Fruit fly (Drosophila melanogaster): ENCODE measurements around the gene NPF.

The NPF gene

DNA sequence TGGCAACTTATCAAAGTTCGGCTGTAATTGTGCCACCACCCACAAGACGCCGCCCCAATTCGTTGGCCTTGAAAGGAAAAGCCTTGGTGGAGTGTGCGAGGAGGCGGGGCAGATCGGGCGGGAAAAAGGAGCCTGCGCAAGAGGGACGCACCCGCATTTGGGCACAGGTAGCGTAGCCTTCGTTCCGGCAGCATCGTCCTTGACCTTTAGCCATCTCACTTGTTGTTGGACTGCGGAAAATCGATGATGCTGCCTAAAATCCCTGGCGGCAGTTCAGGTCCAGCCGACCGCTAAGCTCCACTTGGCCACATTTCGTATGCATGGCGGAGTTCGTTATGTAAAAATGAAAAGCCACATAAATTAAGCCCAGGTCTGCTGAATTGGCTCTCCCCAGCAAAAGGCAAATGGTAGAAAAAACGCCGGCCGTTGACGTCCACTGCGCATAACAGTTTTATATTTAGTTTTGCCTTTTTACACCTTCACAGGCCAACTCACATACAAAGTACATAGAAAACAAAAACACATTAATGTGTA, 17.9 kb downstream of the NPF start:
- TF ChIP-seq rn (GFP tag; IDR thresholded peaks at IDR 0.05) (no peak), Ets98B (GFP tag; IDR thresholded peaks at IDR 0.05) (no peak), CG17806 (tag; optimal IDR thresholded peaks at IDR 0.05) (no peak), CG32121 (GFP tag; IDR thresholded peaks at IDR 0.05) (no peak), CG10348 (GFP tag; IDR thresholded peaks at IDR 0.05) (no peak), fd96Ca (GFP tag; IDR thresholded peaks at IDR 0.05) (no peak), CG9948 (tag; optimal IDR thresholded peaks at IDR 0.05) (no peak), Pif1A (GFP tag; optimal IDR thresholded peaks at IDR 0.05) (no peak), D1 (tag; optimal IDR thresholded peaks at IDR 0.05) (no peak), CG12605 (GFP tag; IDR thresholded peaks at IDR 0.05) (no peak), CG4496 (GFP tag; IDR thresholded peaks at IDR 0.05) (no peak), CG8159 (tag; optimal IDR thresholded peaks at IDR 0.05) (no peak), CG15710 (tag; optimal IDR thresholded peaks at IDR 0.05) (no peak), CG14655 (GFP tag; optimal IDR thresholded peaks at IDR 0.05) (no peak), Pif1B (GFP tag; optimal IDR thresholded peaks at IDR 0.05) (no peak), CG8301 (tag; optimal IDR thresholded peaks at IDR 0.05) (no peak), CG13204 (GFP tag; optimal IDR thresholded peaks at IDR 0.05) (no peak), Snoo (tag; optimal IDR thresholded peaks at IDR 0.05) (no peak), EcR (GFP tag; optimal IDR thresholded peaks at IDR 0.05) (no peak), gl (tag; optimal IDR thresholded peaks at IDR 0.05) (no peak)

DNA sequence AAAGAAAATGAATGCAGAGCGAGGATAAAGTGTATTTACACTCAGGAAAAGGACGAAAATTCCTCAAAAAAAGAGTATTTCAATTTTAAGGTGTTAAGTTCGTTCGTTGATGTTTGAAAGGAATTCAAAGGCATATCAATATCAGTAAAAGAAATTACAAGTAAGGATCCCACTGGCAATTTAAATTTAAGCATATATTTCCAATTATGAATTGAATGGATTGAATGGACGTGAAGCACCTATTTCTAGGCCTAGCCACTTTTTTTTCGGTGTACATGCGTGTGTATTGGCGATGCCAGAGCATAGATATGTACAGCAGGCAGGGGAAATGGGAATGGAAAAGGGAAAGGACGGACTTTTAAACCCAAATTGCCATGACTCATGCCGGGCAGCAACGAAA, 21.5 kb downstream of the NPF start:
- TF ChIP-seq CG8301 (tag; optimal IDR thresholded peaks at IDR 0.05) = no peak
- TF ChIP-seq Snoo (tag; optimal IDR thresholded peaks at IDR 0.05) = no peak
- no peak for TF ChIP-seq Pif1A (GFP tag; optimal IDR thresholded peaks at IDR 0.05)
- TF ChIP-seq CG8159 (tag; optimal IDR thresholded peaks at IDR 0.05) = no peak
- TF ChIP-seq gl (tag; optimal IDR thresholded peaks at IDR 0.05) = no peak
- no peak for TF ChIP-seq CG14655 (GFP tag; optimal IDR thresholded peaks at IDR 0.05)
- no peak for TF ChIP-seq rn (GFP tag; IDR thresholded peaks at IDR 0.05)
- TF ChIP-seq CG13204 (GFP tag; optimal IDR thresholded peaks at IDR 0.05) = no peak

DNA sequence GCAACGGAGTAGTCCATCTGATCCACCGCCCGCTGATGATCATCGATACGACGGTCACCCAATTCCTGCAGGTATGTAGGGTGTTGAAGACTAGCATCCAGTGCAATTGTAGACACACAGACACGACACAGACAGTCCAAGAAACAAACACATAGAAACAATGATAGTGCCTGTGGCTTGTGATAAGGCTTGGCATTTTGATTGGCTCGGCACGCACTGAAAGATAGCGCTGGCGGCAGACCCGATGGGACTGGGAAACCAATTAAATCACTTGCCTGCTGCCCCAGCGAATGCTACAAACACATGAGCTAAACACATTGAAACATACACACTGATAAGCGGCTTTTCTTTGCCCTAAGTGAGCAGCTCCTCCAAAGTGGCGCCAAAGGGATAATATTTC, 23.7 kb downstream of the NPF start:
- TF ChIP-seq Pif1A (GFP tag; optimal IDR thresholded peaks at IDR 0.05) (no peak), CG12605 (GFP tag; IDR thresholded peaks at IDR 0.05) (no peak), Snoo (tag; optimal IDR thresholded peaks at IDR 0.05) (no peak)

DNA sequence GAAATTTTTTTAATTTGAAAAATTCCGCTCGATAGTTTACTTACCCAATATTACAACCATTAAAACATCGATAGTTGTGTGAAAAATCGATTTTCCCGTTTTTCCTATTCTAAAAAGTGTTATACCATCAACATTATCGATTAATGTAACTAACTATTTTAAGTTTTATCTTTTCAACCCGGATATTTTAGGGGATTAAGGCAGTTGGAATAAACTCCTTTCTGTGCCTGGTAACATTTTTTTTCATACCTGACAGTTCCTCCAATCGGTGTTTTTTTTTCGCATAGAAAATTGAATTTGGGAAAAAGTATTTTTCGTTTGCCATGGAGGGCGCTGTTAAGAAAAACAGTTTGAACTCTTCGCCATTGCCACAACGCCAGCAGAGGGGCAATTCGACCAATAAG, 31.0 kb downstream of the NPF start, which contains the start of gene nonA-l:
TSS of gene nonA-l (plus strand) at position 201 of the 404 bp plus-strand sequence.
- TF ChIP-seq CG14655 (GFP tag; optimal IDR thresholded peaks at IDR 0.05) = no peak
- no peak for TF ChIP-seq CG15710 (tag; optimal IDR thresholded peaks at IDR 0.05)
- TF ChIP-seq CG9948 (tag; optimal IDR thresholded peaks at IDR 0.05) = no peak
- no peak for TF ChIP-seq CG13204 (GFP tag; optimal IDR thresholded peaks at IDR 0.05)
- TF ChIP-seq Pif1A (GFP tag; optimal IDR thresholded peaks at IDR 0.05) = no peak
- no peak for TF ChIP-seq CG34367 (tag; optimal IDR thresholded peaks at IDR 0.05)
- no peak for TF ChIP-seq gl (tag; optimal IDR thresholded peaks at IDR 0.05)
- TF ChIP-seq Ets98B (GFP tag; IDR thresholded peaks at IDR 0.05) = no peak
- TF ChIP-seq CG17806 (tag; optimal IDR thresholded peaks at IDR 0.05) = no peak
- TF ChIP-seq CG10348 (GFP tag; IDR thresholded peaks at IDR 0.05) = no peak
- TF ChIP-seq fd96Ca (GFP tag; IDR thresholded peaks at IDR 0.05) = no peak
- no peak for TF ChIP-seq rn (GFP tag; IDR thresholded peaks at IDR 0.05)
- TF ChIP-seq CG12605 (GFP tag; IDR thresholded peaks at IDR 0.05) = no peak
- no peak for TF ChIP-seq Pif1B (GFP tag; optimal IDR thresholded peaks at IDR 0.05)
- TF ChIP-seq EcR (GFP tag; optimal IDR thresholded peaks at IDR 0.05) = no peak
- no peak for TF ChIP-seq CG8159 (tag; optimal IDR thresholded peaks at IDR 0.05)
- no peak for TF ChIP-seq Snoo (tag; optimal IDR thresholded peaks at IDR 0.05)
- TF ChIP-seq D1 (tag; optimal IDR thresholded peaks at IDR 0.05) = no peak
- TF ChIP-seq CG4496 (GFP tag; IDR thresholded peaks at IDR 0.05) = no peak

DNA sequence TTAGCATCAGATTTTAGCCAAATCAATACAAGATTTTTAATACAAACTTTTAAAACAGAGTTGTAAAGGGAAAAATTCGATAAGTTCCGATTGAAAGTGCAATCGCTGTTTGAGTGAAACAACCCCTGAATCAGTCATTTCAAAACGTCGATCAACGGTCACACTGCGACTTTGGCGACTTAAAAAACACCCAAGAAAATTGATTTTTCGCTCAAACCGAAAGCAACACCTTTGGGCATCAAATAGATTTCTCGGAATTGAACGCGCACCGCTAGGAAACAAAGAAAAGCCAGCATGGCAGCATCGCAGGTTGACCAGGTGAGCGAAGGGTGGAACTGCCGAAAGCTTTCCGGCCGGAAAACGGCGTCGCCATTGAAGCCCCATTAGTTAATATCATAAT, 34.6 kb downstream of the NPF start, which contains the start of gene Arl6IP1:
TSS of gene Arl6IP1 (plus strand) at position 15 of the 400 bp plus-strand sequence.
- TF ChIP-seq CG12605 (GFP tag; IDR thresholded peaks at IDR 0.05) (no peak), D1 (tag; optimal IDR thresholded peaks at IDR 0.05) (no peak), CG34367 (tag; optimal IDR thresholded peaks at IDR 0.05) (no peak), gl (tag; optimal IDR thresholded peaks at IDR 0.05) (no peak), CG8159 (tag; optimal IDR thresholded peaks at IDR 0.05) (no peak), rn (GFP tag; IDR thresholded peaks at IDR 0.05) (no peak), CG17806 (tag; optimal IDR thresholded peaks at IDR 0.05) (no peak), CG14655 (GFP tag; optimal IDR thresholded peaks at IDR 0.05) (no peak), CG10348 (GFP tag; IDR thresholded peaks at IDR 0.05) (no peak), CG8301 (tag; optimal IDR thresholded peaks at IDR 0.05) (no peak), Pif1B (GFP tag; optimal IDR thresholded peaks at IDR 0.05) (no peak), Pif1A (GFP tag; optimal IDR thresholded peaks at IDR 0.05) (no peak), Ets98B (GFP tag; IDR thresholded peaks at IDR 0.05) (no peak), CG13204 (GFP tag; optimal IDR thresholded peaks at IDR 0.05) (no peak), CG9948 (tag; optimal IDR thresholded peaks at IDR 0.05) (no peak), fd96Ca (GFP tag; IDR thresholded peaks at IDR 0.05) (no peak), CG32121 (GFP tag; IDR thresholded peaks at IDR 0.05) (no peak), CG4496 (GFP tag; IDR thresholded peaks at IDR 0.05) (no peak), CG15710 (tag; optimal IDR thresholded peaks at IDR 0.05) (no peak)

DNA sequence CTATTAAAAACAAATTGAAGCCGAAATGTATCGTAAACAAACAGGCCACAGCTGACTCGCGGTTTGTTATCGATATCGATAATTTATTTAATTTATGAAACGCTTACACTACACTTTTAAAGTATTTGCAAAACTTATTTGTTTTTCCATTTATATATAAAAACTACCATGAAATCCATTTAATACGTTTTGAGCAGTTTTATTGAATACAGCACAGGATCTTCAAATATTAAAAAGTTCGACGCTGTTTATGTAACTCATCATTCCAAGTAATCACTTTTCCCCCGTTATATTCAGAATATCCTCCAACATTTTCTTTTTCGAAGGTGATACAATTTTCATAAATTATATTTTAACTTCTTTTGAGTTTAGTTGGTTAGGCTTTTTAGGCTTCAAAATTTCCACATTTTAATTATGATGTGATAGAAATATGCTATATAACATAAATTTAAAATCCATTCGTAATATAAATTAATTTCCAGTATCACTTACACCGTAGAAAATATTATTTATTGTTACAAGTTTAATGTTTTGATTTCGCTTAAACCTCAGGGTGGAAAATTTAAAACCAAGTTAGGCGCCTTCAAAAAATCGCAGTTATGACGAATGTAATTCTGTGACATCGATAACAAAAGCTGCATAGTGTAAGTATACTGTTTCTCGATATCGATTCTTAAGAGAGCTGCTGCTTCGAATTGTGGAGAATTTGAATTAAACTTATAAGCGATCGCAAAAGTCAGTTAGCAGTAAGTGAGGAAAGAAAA, 38.1 kb downstream of the NPF start, which contains the start of the genes CG10324 and CCT3:
TSS of gene CG10324 (minus strand) at position 53 of the 764 bp plus-strand sequence.
TSS of gene CCT3 (plus strand) at position 654 of the 764 bp plus-strand sequence.
- TF ChIP-seq fd96Ca (GFP tag; IDR thresholded peaks at IDR 0.05) (no peak), CG32121 (GFP tag; IDR thresholded peaks at IDR 0.05) (peak; percentile 59; the same call in 1 of the 2 replicates), CG13204 (GFP tag; optimal IDR thresholded peaks at IDR 0.05) (no peak), CG8301 (tag; optimal IDR thresholded peaks at IDR 0.05) (no peak), Pif1B (GFP tag; optimal IDR thresholded peaks at IDR 0.05) (no peak), CG4496 (GFP tag; IDR thresholded peaks at IDR 0.05) (peak; percentile 77; the same call in 2 of the 3 replicates), rn (GFP tag; IDR thresholded peaks at IDR 0.05) (no peak), CG9948 (tag; optimal IDR thresholded peaks at IDR 0.05) (peak; percentile 64), CG8159 (tag; optimal IDR thresholded peaks at IDR 0.05) (no peak), CG15710 (tag; optimal IDR thresholded peaks at IDR 0.05) (peak; percentile 67), CG14655 (GFP tag; optimal IDR thresholded peaks at IDR 0.05) (no peak), CG17806 (tag; optimal IDR thresholded peaks at IDR 0.05) (peak; percentile 42), D1 (tag; optimal IDR thresholded peaks at IDR 0.05) (no peak), CG12605 (GFP tag; IDR thresholded peaks at IDR 0.05) (no peak; the same call in 1 of the 2 replicates), Snoo (tag; optimal IDR thresholded peaks at IDR 0.05) (peak; percentile 37), CG10348 (GFP tag; IDR thresholded peaks at IDR 0.05) (no peak), EcR (GFP tag; optimal IDR thresholded peaks at IDR 0.05) (no peak), Ets98B (GFP tag; IDR thresholded peaks at IDR 0.05) (peak; percentile 63; the same call in 1 of the 2 replicates), gl (tag; optimal IDR thresholded peaks at IDR 0.05) (no peak), CG34367 (tag; optimal IDR thresholded peaks at IDR 0.05) (peak; percentile 54), Pif1A (GFP tag; optimal IDR thresholded peaks at IDR 0.05) (no peak)

Data from whole organism, pupa.